Worm (Caenorhabditis elegans) whole organism, L4/young adult: ENCODE data around the gene lips-6.

ENCODE experiments used
- dao-5 ChIP-seq: sonication (generic microtip); optimal IDR thresholded peaks from 2 replicates; lab custom pipeline; 2016; ENCODE audit warnings: missing genotype, missing genetic modification characterization, moderate library complexity, missing compliant biosample characterization
- him-1 ChIP-seq: sonication (generic microtip); optimal IDR thresholded peaks from 2 replicates; lab custom pipeline; 2016; ENCODE audit warnings: missing genotype, missing genetic modification reagents, missing genetic modification characterization, missing compliant biosample characterization

- TF ChIP-seq him-1 (tag; lab: Kevin White, UChicago) (no peak), dao-5 (no peak)
Measured at ce11 chrIV:12033985-12034384, 18.5 kb upstream of the lips-6 start, which contains the start of gene sqst-1.
